Worm (Caenorhabditis elegans) whole organism, mixed stage, embryonic: Measurements from ENCODE around the gene dnc-2.

Experiments used
- hlh-1 ChIP-seq: fragments of 150-350 bp; optimal IDR thresholded peaks from 2 replicates; lab custom pipeline; 2014; ENCODE audit warnings: missing biosample characterization, missing genetic modification reagents, missing genetic modification characterization
- nhr-28 ChIP-seq: fragments of 150-350 bp; optimal IDR thresholded peaks from 2 replicates; lab custom pipeline; 2014; ENCODE audit warnings: missing biosample characterization, missing genetic modification characterization
- nhr-76 ChIP-seq: sonication (generic microtip); optimal IDR thresholded peaks from 2 replicates; lab custom pipeline; 2017; ENCODE audit warnings: missing biosample characterization, missing genetic modification characterization
- unc-39 ChIP-seq: fragments of 150-350 bp; optimal IDR thresholded peaks from 2 replicates; lab custom pipeline; 2014; ENCODE audit warnings: missing biosample characterization, missing genetic modification characterization

DNA sequence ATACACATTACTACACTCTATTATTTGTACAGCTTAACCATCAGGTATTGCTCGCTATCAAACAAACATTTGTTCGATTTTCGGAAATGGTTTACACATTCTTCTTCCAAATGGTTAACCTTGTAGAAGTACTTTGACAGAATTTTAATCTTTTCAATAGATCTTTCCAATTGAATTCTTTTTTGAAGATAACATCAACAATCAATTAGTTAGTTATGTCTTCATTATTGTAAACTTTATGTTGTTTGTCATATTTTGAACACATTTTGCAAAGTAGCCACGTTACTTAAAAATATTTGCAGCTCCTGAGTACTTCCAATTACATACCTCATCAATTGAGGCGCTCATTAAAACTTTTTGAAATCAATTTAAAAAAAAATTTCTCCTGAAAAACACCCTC is 39.8 kb upstream of the dnc-2 start:
- TF ChIP-seq unc-39 (tag; lab: Kevin White, UChicago) (no peak), hlh-1 (tag; lab: Kevin White, UChicago) (no peak), nhr-76 (tag; lab: Kevin White, UChicago) (no peak), nhr-28 (tag; lab: Kevin White, UChicago) (no peak)
